Fruit fly (Drosophila melanogaster) whole organism, prepupa: ENCODE data around the gene Rph.

Experiments used
- Blimp-1 ChIP-seq: fragments of 200-800 bp; sonication (Bioruptor generic); optimal IDR thresholded peaks from 3 replicates; lab custom pipeline; 2017; ENCODE audit warnings: missing biosample characterization, missing genetic modification characterization, mild to moderate bottlenecking, moderate library complexity, missing genetic modification reagents
- CG10631 ChIP-seq: fragments of 200-800 bp; sonication (Bioruptor generic); optimal IDR thresholded peaks from 2 replicates; lab custom pipeline; 2016; ENCODE audit warnings: missing biosample characterization, missing genetic modification characterization
- CG10669 ChIP-seq: fragments of 200-800 bp; sonication (Bioruptor generic); optimal IDR thresholded peaks from 3 replicates; lab custom pipeline; 2018; ENCODE audit warnings: missing biosample characterization, mild to moderate bottlenecking, missing genetic modification characterization, moderate library complexity
- CG11294 ChIP-seq: fragments of 200-800 bp; sonication (Bioruptor generic); IDR thresholded peaks from 2 replicates; pipeline ENCODE4 v1.3.6; 2022; ENCODE audit warnings: missing biosample characterization, missing genetic modification characterization
- CG11762 ChIP-seq: fragments of 200-800 bp; sonication (Bioruptor generic); optimal IDR thresholded peaks from 3 replicates; lab custom pipeline; 2016; ENCODE audit warnings: missing biosample characterization, missing genetic modification characterization; ENCODE audit not compliant: insufficient read depth
- CG15336 ChIP-seq: fragments of 200-800 bp; sonication (Bioruptor generic); IDR thresholded peaks from 2 replicates; pipeline ENCODE4 v1.3.6; 2022; ENCODE audit warnings: missing biosample characterization, missing genetic modification characterization
- CG1621 ChIP-seq: fragments of 200-800 bp; sonication (Bioruptor generic); optimal IDR thresholded peaks from 3 replicates; lab custom pipeline; 2018; ENCODE audit warnings: missing biosample characterization, mild to moderate bottlenecking, missing genetic modification characterization
- CG16779 ChIP-seq: fragments of 200-800 bp; sonication (Bioruptor generic); optimal IDR thresholded peaks from 3 replicates; lab custom pipeline; 2017; ENCODE audit warnings: missing biosample characterization, mild to moderate bottlenecking, missing genetic modification characterization
- CG3032 ChIP-seq: fragments of 200-800 bp; optimal IDR thresholded peaks from 2 replicates; lab custom pipeline; 2019; ENCODE audit warnings: missing biosample characterization, mild to moderate bottlenecking, missing genetic modification characterization, moderate library complexity
- CG32006 ChIP-seq: fragments of 200-800 bp; sonication (Bioruptor generic); optimal IDR thresholded peaks from 3 replicates; lab custom pipeline; 2017; ENCODE audit warnings: missing biosample characterization, mild to moderate bottlenecking, missing genetic modification characterization
- CG34406 ChIP-seq: fragments of 200-800 bp; sonication (Bioruptor generic); optimal IDR thresholded peaks from 3 replicates; lab custom pipeline; 2016; ENCODE audit warnings: missing biosample characterization, missing genetic modification characterization
- CG4318 ChIP-seq: fragments of 200-800 bp; sonication (Bioruptor generic); optimal IDR thresholded peaks from 3 replicates; lab custom pipeline; 2017; ENCODE audit warnings: missing biosample characterization, mild to moderate bottlenecking, missing genetic modification characterization
- CG6163 ChIP-seq: fragments of 200-800 bp; sonication (Bioruptor generic); IDR thresholded peaks from 3 replicates; pipeline ENCODE4 v1.3.6; 2022; ENCODE audit warnings: missing biosample characterization, missing genetic modification characterization
- CG6792 ChIP-seq: fragments of 200-800 bp; sonication (Bioruptor generic); optimal IDR thresholded peaks from 3 replicates; lab custom pipeline; 2016; ENCODE audit warnings: missing biosample characterization, missing genetic modification characterization
- CG6808 ChIP-seq: fragments of 200-800 bp; sonication (Bioruptor generic); optimal IDR thresholded peaks from 3 replicates; lab custom pipeline; 2017; ENCODE audit warnings: missing biosample characterization, missing genetic modification characterization, mild to moderate bottlenecking, moderate library complexity, missing genetic modification reagents
- CG6854 ChIP-seq: fragments of 200-800 bp; sonication (Bioruptor generic); optimal IDR thresholded peaks from 2 replicates; lab custom pipeline; 2017; ENCODE audit warnings: missing biosample characterization, mild to moderate bottlenecking, missing genetic modification characterization
- CG7368 ChIP-seq: fragments of 200-800 bp; sonication (Bioruptor generic); optimal IDR thresholded peaks from 3 replicates; lab custom pipeline; 2016; ENCODE audit warnings: missing biosample characterization, missing genetic modification characterization
- CG8632 ChIP-seq: fragments of 200-800 bp; sonication (Bioruptor generic); optimal IDR thresholded peaks from 3 replicates; lab custom pipeline; 2016; ENCODE audit warnings: missing biosample characterization, missing genetic modification characterization
- CG9139 ChIP-seq: fragments of 200-800 bp; sonication (Bioruptor generic); optimal IDR thresholded peaks from 3 replicates; lab custom pipeline; 2017; ENCODE audit warnings: missing biosample characterization, mild to moderate bottlenecking, missing genetic modification characterization
- Eip78C ChIP-seq: fragments of 200-800 bp; sonication (Bioruptor generic); peaks from one replicate; lab custom pipeline; 2016; ENCODE audit warnings: missing biosample characterization, missing genetic modification characterization
- Eip93F ChIP-seq: fragments of 200-800 bp; sonication (Bioruptor generic); optimal IDR thresholded peaks from 2 replicates; lab custom pipeline; 2016; ENCODE audit warnings: missing biosample characterization, mild to moderate bottlenecking, missing genetic modification characterization
- Ets21C ChIP-seq: fragments of 200-800 bp; sonication (Bioruptor generic); optimal IDR thresholded peaks from 3 replicates; lab custom pipeline; 2016; ENCODE audit warnings: missing biosample characterization, missing genetic modification characterization
- Ets96B ChIP-seq: fragments of 200-800 bp; optimal IDR thresholded peaks from 2 replicates; lab custom pipeline; 2019; ENCODE audit warnings: missing biosample characterization, mild to moderate bottlenecking, missing genetic modification characterization, moderate library complexity
- Gug ChIP-seq: fragments of 200-800 bp; sonication (Bioruptor generic); IDR thresholded peaks from 2 replicates; pipeline ENCODE4 v1.3.6; 2022; ENCODE audit warnings: missing biosample characterization, missing genetic modification characterization
- Hr38 ChIP-seq: sonication (Bioruptor generic); optimal IDR thresholded peaks from 2 replicates; lab custom pipeline; 2016; ENCODE audit warnings: missing biosample characterization, missing genetic modification characterization
- Hr39 ChIP-seq: fragments of 200-800 bp; sonication (Bioruptor generic); optimal IDR thresholded peaks from 2 replicates; lab custom pipeline; 2016; ENCODE audit warnings: missing biosample characterization, missing genetic modification characterization
- Hr4 ChIP-seq: fragments of 200-800 bp; sonication (Bioruptor generic); optimal IDR thresholded peaks from 3 replicates; lab custom pipeline; 2016; ENCODE audit warnings: missing biosample characterization, missing genetic modification characterization
- Lpt ChIP-seq: fragments of 200-800 bp; sonication (Bioruptor generic); optimal IDR thresholded peaks from 3 replicates; lab custom pipeline; 2016; ENCODE audit warnings: missing biosample characterization, missing genetic modification characterization
- Met ChIP-seq: fragments of 200-800 bp; sonication (Bioruptor generic); optimal IDR thresholded peaks from 3 replicates; lab custom pipeline; 2016; ENCODE audit warnings: missing biosample characterization, missing genetic modification characterization
- Sox102F ChIP-seq: fragments of 200-800 bp; sonication (Bioruptor generic); optimal IDR thresholded peaks from 2 replicates; lab custom pipeline; 2016; ENCODE audit warnings: missing biosample characterization, mild to moderate bottlenecking, missing genetic modification characterization
- Sox14 ChIP-seq: fragments of 200-800 bp; sonication (Bioruptor generic); optimal IDR thresholded peaks from 3 replicates; lab custom pipeline; 2016; ENCODE audit warnings: missing biosample characterization, missing genetic modification characterization
- Sox15 ChIP-seq: fragments of 200-800 bp; sonication (Bioruptor generic); optimal IDR thresholded peaks from 3 replicates; lab custom pipeline; 2016; ENCODE audit warnings: missing biosample characterization, missing genetic modification characterization
- cyc ChIP-seq: fragments of 200-800 bp; sonication (Bioruptor generic); optimal IDR thresholded peaks from 3 replicates; lab custom pipeline; 2016; ENCODE audit warnings: missing biosample characterization, missing genetic modification characterization
- dac ChIP-seq: fragments of 200-800 bp; sonication (Bioruptor generic); optimal IDR thresholded peaks from 2 replicates; lab custom pipeline; 2017; ENCODE audit warnings: missing biosample characterization, mild to moderate bottlenecking, missing genetic modification characterization
- dsx ChIP-seq: fragments of 200-800 bp; optimal IDR thresholded peaks from 3 replicates; lab custom pipeline; 2019; ENCODE audit warnings: missing biosample characterization, mild to moderate bottlenecking, missing genetic modification characterization, moderate library complexity; ENCODE audit not compliant: poor library complexity, severe bottlenecking
- eg ChIP-seq: fragments of 200-800 bp; sonication (Bioruptor generic); IDR thresholded peaks from 3 replicates; pipeline ENCODE4 v1.3.6; 2022; ENCODE audit warnings: missing biosample characterization, missing genetic modification characterization
- fd59A ChIP-seq: fragments of 200-800 bp; sonication (Bioruptor generic); optimal IDR thresholded peaks from 2 replicates; lab custom pipeline; 2017; ENCODE audit warnings: missing biosample characterization, mild to moderate bottlenecking, missing genetic modification characterization, missing genetic modification reagents
- fd85E ChIP-seq: fragments of 200-800 bp; sonication (Bioruptor generic); optimal IDR thresholded peaks from 3 replicates; lab custom pipeline; 2016; ENCODE audit warnings: missing biosample characterization, missing genetic modification characterization
- fkh ChIP-seq: fragments of 200-800 bp; sonication (Bioruptor generic); optimal IDR thresholded peaks from 3 replicates; lab custom pipeline; 2017; ENCODE audit warnings: missing biosample characterization, mild to moderate bottlenecking, missing genetic modification characterization, moderate library complexity
- lz ChIP-seq: fragments of 200-800 bp; sonication (Bioruptor generic); optimal IDR thresholded peaks from 3 replicates; lab custom pipeline; 2016; ENCODE audit warnings: missing biosample characterization, missing genetic modification characterization
- net ChIP-seq: fragments of 200-800 bp; sonication (Bioruptor generic); optimal IDR thresholded peaks from 3 replicates; lab custom pipeline; 2016; ENCODE audit warnings: missing biosample characterization, missing genetic modification characterization
- pdm3 ChIP-seq: fragments of 200-800 bp; sonication (Bioruptor generic); optimal IDR thresholded peaks from 3 replicates; lab custom pipeline; 2016; ENCODE audit warnings: missing biosample characterization, missing genetic modification characterization
- salr ChIP-seq, 2 experiments: fragments of 200-800 bp; sonication (Bioruptor generic); optimal IDR thresholded peaks; 3 replicates each; lab custom pipeline; 2016 to 2018; ENCODE audit warnings: missing biosample characterization in 2 of 2, missing genetic modification characterization in 2 of 2, mild to moderate bottlenecking in 1 of 2
- spab ChIP-seq: fragments of 200-800 bp; sonication (Bioruptor generic); optimal IDR thresholded peaks from 2 replicates; lab custom pipeline; 2017; ENCODE audit warnings: missing biosample characterization, mild to moderate bottlenecking, missing genetic modification characterization, missing genetic modification reagents
- topi ChIP-seq: fragments of 200-800 bp; sonication (Bioruptor generic); optimal IDR thresholded peaks from 3 replicates; lab custom pipeline; 2016; ENCODE audit warnings: missing biosample characterization, missing genetic modification characterization

Gene Rph

dm6 chrX:10773562-10773961 is 16.1 kb upstream of the Rph start (continued):
- TF ChIP-seq fd59A (GFP tag; lab: Kevin White, UChicago), result no peak
- peak; percentile 12 for TF ChIP-seq net
- TF ChIP-seq Sox14 (GFP tag; lab: Kevin White, UChicago), result no peak
- no peak for TF ChIP-seq dsx (GFP tag; lab: Kevin White, UChicago)
- no peak for TF ChIP-seq CG6163 (GFP tag; lab: Robert Waterston, UW)
- no peak for TF ChIP-seq CG32006 (GFP tag; lab: Kevin White, UChicago)
- TF ChIP-seq CG9139, result peak; percentile 24
- TF ChIP-seq eg (GFP tag; lab: Robert Waterston, UW), result no peak

- TF ChIP-seq Gug, result no peak
- TF ChIP-seq CG11762 (GFP tag; lab: Kevin White, UChicago), result no peak
- TF ChIP-seq Eip78C (GFP tag; lab: Kevin White, UChicago), result peak; percentile 60
- no peak for TF ChIP-seq CG3032 (tag; lab: Kevin White, UChicago)
- TF ChIP-seq dsx (GFP tag; lab: Kevin White, UChicago), result no peak
Measured at dm6 chrX:10772634-10773033, 15.2 kb upstream of the Rph start.

dm6 chrX:10771856-10772592 is 14.6 kb upstream of the Rph start, which contains the start of gene CG15211:
CG15211 (plus strand) TSS chrX:10772541.
- TF ChIP-seq topi (GFP tag; lab: Kevin White, UChicago), result peak; percentile 66
- peak; percentile 68 to 87 for TF ChIP-seq salr (GFP tag; optimal IDR thresholded peaks at IDR 0.05; lab: Kevin White, UChicago)
- peak; percentile 85 for TF ChIP-seq CG6163 (GFP tag; lab: Robert Waterston, UW)
- TF ChIP-seq Hr38 (GFP tag; lab: Kevin White, UChicago), result no peak
- TF ChIP-seq CG32006 (GFP tag; lab: Kevin White, UChicago), result peak; percentile 90
- peak; percentile 85 for TF ChIP-seq CG10631 (GFP tag; lab: Kevin White, UChicago)
- TF ChIP-seq fkh (GFP tag; lab: Kevin White, UChicago), result no peak
- peak; percentile 19 for TF ChIP-seq Blimp-1
- peak; percentile 92 for TF ChIP-seq dsx (GFP tag; lab: Kevin White, UChicago)
- TF ChIP-seq dac, result peak; percentile 75
- TF ChIP-seq Hr39 (GFP tag; lab: Kevin White, UChicago), result peak; percentile 29
- peak; percentile 55 for TF ChIP-seq Sox15
- TF ChIP-seq CG11294 (GFP tag; lab: Robert Waterston, UW), result peak; percentile 36; the same call in 1 of the 2 replicates
- TF ChIP-seq CG7368 (GFP tag; lab: Kevin White, UChicago), result peak; percentile 55
- peak; percentile 86 for TF ChIP-seq CG15336 (GFP tag; lab: Robert Waterston, UW)
- TF ChIP-seq net, result peak; percentile 82
- peak; percentile 20 for TF ChIP-seq Ets21C (GFP tag; lab: Kevin White, UChicago)
- peak; percentile 89 for TF ChIP-seq Ets96B (tag; lab: Kevin White, UChicago)
- TF ChIP-seq CG4318 (GFP tag; lab: Kevin White, UChicago), result peak; percentile 77
- TF ChIP-seq pdm3 (GFP tag; lab: Kevin White, UChicago), result peak; percentile 83
- peak; percentile 76 for TF ChIP-seq Sox14 (GFP tag; lab: Kevin White, UChicago)
- peak; percentile 42 for TF ChIP-seq Eip93F (GFP tag; lab: Kevin White, UChicago)
- TF ChIP-seq fd85E (GFP tag; lab: Kevin White, UChicago), result peak; percentile 42
- TF ChIP-seq Hr4 (GFP tag; lab: Kevin White, UChicago), result peak; percentile 68
- peak; percentile 77 for TF ChIP-seq CG34406 (GFP tag; lab: Kevin White, UChicago)
- peak; percentile 57 for TF ChIP-seq CG6854 (GFP tag; lab: Kevin White, UChicago)
- peak; percentile 44 for TF ChIP-seq cyc (GFP tag; lab: Kevin White, UChicago)
- peak; percentile 55 for TF ChIP-seq CG16779 (tag; lab: Kevin White, UChicago)
- TF ChIP-seq fd59A (GFP tag; lab: Kevin White, UChicago), result peak; percentile 73
- peak; percentile 63 for TF ChIP-seq Sox102F (GFP tag; lab: Kevin White, UChicago)
- peak; percentile 85 for TF ChIP-seq CG3032 (tag; lab: Kevin White, UChicago)
- peak; percentile 64 for TF ChIP-seq Met (GFP tag; lab: Kevin White, UChicago)
- TF ChIP-seq Lpt (GFP tag; lab: Kevin White, UChicago), result peak; percentile 87
- TF ChIP-seq lz (GFP tag; lab: Kevin White, UChicago), result peak; percentile 67
- TF ChIP-seq CG1621 (tag; lab: Kevin White, UChicago), result peak; percentile 77
- peak; percentile 79 for TF ChIP-seq CG10669 (GFP tag; lab: Kevin White, UChicago)
- peak; percentile 72 for TF ChIP-seq CG8632 (GFP tag; lab: Kevin White, UChicago)
- peak; percentile 86 for TF ChIP-seq CG6808 (GFP tag; lab: Kevin White, UChicago)
- peak; percentile 76 for TF ChIP-seq spab (GFP tag; lab: Kevin White, UChicago)
- TF ChIP-seq CG6792 (GFP tag; lab: Kevin White, UChicago), result peak; percentile 68
